Fruit fly (Drosophila melanogaster) ovary, adult (tissue): Measurements from ENCODE around the gene JIL-1.

Source experiments
- CG17801 ChIP-seq: fragments of 200-800 bp; optimal IDR thresholded peaks from 2 replicates; lab custom pipeline; 2019; ENCODE audit warnings: missing biosample characterization, mild to moderate bottlenecking, missing genetic modification characterization, moderate library complexity; ENCODE audit not compliant: partially characterized antibody

The JIL-1 gene

dm6 chr3L:11119396-11119900, 26.5 kb upstream of the JIL-1 start:
- no peak for TF ChIP-seq CG17801 (GFP tag; lab: Kevin White, UChicago)

dm6 chr3L:11118627-11119395, 25.8 kb upstream of the JIL-1 start:
- TF ChIP-seq CG17801 (GFP tag; lab: Kevin White, UChicago): no peak

- no peak for TF ChIP-seq CG17801 (GFP tag; lab: Kevin White, UChicago)
Observed at dm6 chr3L:11117733-11118132, 24.7 kb upstream of the JIL-1 start.

dm6 chr3L:11113198-11114197, 20.5 kb upstream of the JIL-1 start, which contains the start of gene Sod1:
TSS of gene Sod1 (minus strand) at chr3L:11113740.
- peak; percentile 76 for TF ChIP-seq CG17801 (GFP tag; lab: Kevin White, UChicago)

- TF ChIP-seq CG17801 (GFP tag; lab: Kevin White, UChicago): no peak
Observed at dm6 chr3L:11112427-11112826, 19.4 kb upstream of the JIL-1 start.

dm6 chr3L:11109454-11109853, 16.5 kb upstream of the JIL-1 start, which contains the start of the genes CG34012 and emei:
TSS of gene CG34012 (minus strand) at chr3L:11109505.
TSS of gene emei (plus strand) at chr3L:11109690.
- TF ChIP-seq CG17801 (GFP tag; lab: Kevin White, UChicago): no peak

dm6 chr3L:11107935-11108334, 14.9 kb upstream of the JIL-1 start, which contains the start of gene CG12522:
TSS of gene CG12522 (plus strand) at chr3L:11108235.
- no peak for TF ChIP-seq CG17801 (GFP tag; lab: Kevin White, UChicago)

- no peak for TF ChIP-seq CG17801 (GFP tag; lab: Kevin White, UChicago)
Observed at dm6 chr3L:11107432-11107831, 14.4 kb upstream of the JIL-1 start, which contains the start of gene CG32073. TSS of gene CG32073 (minus strand) at chr3L:11107582.

dm6 chr3L:11103773-11104172, 10.8 kb upstream of the JIL-1 start, which contains the start of gene CG32071:
TSS of gene CG32071 (minus strand) at chr3L:11103873.
- TF ChIP-seq CG17801 (GFP tag; lab: Kevin White, UChicago): no peak

- TF ChIP-seq CG17801 (GFP tag; lab: Kevin White, UChicago): no peak
Observed at dm6 chr3L:11102930-11103329, 9.9 kb upstream of the JIL-1 start, which contains the start of gene Elo68alpha. TSS of gene Elo68alpha (minus strand) at chr3L:11103030.

- TF ChIP-seq CG17801 (GFP tag; lab: Kevin White, UChicago): no peak
Observed at dm6 chr3L:11101598-11101997, 8.6 kb upstream of the JIL-1 start, which contains the start of gene Elo68beta. TSS of gene Elo68beta (minus strand) at chr3L:11101698.

dm6 chr3L:11097982-11098663, 5.1 kb upstream of the JIL-1 start, which contains the start of the genes Irbp18 and APP-BP1:
TSS of gene Irbp18 (minus strand) at chr3L:11098186.
TSS of gene APP-BP1 (plus strand) at chr3L:11098412.
- TF ChIP-seq CG17801 (GFP tag; lab: Kevin White, UChicago): peak; percentile 91

- TF ChIP-seq CG17801 (GFP tag; lab: Kevin White, UChicago): peak; percentile 92
Observed at dm6 chr3L:11096195-11096908, 3.4 kb upstream of the JIL-1 start, which contains the start of the genes CG46439, Iyd and CG33947. TSS of gene CG46439 (minus strand) at chr3L:11096245. TSS of gene Iyd (minus strand) at chr3L:11096245. TSS of gene CG33947 (plus strand) at chr3L:11096496.
